Fruit fly (Drosophila melanogaster): ENCODE results near the gene Or85a.
A peak's percentile ranks its signal among the peaks of the same experiment; 100 is the strongest.

Gene Or85a

DNA sequence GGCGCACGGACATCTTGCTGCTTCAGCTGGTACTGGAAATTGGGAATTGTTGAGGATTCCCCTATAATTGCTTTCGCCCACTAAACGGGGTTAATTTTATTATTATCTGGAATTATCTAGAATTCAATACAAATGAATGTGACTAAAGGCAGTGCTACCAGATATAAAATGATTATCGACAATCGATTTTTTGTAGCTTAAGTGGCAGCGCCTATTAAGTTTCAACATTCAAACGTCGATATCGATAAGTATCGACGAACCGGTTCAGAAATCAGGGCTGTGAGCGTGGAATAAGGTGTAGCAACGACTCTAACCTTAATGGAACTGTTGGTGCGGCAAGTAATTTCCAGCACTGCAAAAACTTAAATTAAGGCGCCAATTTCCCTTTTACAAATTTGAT, 16.4 kb upstream of the Or85a start, which contains the start of gene Sgt1:
TSS of gene Sgt1 (minus strand) at position 165 of the 400 bp plus-strand sequence.
- TF ChIP-seq CG17801 (GFP tag; optimal IDR thresholded peaks at IDR 0.05; ENCODE audit: partially characterized antibody): peak; percentile 37

DNA sequence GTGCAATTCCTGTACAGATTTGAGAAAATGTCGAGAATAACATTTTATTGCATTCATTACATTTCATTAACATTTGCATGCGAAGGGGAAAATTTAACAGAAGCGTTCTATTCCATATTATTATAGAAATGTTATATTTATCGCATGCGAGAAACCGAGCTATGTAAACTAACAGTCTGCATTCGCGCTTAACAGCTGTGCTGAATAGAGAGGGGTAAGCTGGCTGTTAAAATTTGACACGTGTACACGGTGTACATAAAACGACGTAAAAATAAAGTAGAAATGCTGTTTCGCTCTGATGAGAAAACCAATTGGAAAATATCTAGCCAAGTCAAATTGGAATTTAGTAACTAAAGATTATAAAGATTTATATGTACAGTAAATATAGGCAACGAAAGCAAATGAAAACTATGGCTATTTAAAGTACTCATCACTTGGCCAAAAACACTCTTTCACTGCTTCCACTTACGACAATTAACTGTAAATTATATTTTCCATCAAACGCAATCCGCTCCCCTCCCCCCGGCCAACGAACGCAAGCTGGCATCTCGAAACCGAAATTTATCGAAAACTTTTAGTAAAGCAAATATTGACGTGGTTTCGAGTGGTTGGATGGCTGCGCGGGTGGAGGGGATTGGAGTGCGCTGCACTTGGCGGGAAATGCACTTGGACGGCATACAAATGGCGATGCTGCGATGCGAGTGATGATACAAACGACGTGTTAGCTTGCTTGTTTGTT, 15.2 kb upstream of the Or85a start:
- no peak for TF ChIP-seq CG17801 (GFP tag; optimal IDR thresholded peaks at IDR 0.05; ENCODE audit: partially characterized antibody)

DNA sequence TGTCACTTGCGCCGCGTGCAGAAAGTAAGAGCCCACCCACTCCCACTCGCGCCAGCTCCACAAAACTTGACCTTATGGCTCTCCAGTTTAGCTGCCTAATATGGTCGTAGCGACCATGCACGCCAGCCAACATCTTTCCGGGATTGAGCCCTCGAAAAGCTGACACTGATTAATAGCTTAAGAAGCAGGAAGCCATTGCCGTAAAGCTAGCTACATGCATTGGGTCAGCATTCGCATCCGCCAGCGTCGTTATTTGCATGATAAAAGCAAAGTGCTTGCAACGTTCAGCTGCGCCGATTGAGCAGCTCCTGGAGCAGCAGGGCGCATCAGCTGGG, 14.7 kb upstream of the Or85a start:
- no peak for TF ChIP-seq CG17801 (GFP tag; optimal IDR thresholded peaks at IDR 0.05; ENCODE audit: partially characterized antibody)

DNA sequence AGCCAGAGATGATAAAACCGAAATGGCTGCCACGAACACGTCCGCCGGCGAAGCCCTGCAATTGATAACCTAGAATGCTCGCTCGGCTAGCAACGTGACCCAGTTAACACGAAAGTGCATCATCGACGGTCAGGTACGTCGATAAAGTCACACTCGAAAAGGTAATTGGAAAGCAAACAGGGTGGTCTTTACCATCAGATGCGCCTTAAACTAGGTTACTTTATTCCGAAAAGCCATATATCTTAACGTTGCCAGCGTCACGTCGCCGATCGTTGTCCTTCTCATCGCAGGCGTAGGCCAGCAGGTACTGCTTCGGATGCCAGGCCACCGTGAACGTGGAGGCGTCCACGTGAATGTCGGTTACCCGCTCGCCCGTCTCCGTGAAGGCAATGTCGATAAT, 14.3 kb upstream of the Or85a start:
- TF ChIP-seq CG17801 (GFP tag; optimal IDR thresholded peaks at IDR 0.05; ENCODE audit: partially characterized antibody): no peak

DNA sequence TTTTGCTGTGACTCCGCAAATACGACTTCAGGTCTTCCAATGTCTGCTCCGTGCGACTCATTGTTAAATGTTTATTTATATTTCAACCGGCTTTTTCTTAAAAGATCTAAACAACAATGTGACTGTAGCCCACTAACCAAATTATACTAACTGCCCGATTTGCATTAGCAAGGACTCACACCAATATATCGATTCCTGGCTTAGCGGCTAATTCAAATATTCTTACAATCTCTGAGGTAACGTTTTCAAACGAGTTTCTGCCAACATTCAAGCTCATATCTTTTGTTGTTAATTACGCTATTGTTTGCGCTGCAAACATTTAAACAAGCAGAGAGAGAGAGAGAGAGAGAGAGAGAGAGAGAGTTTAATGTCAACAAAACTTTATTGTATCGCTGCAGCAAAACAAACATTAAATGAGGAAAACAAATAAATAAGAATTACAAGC, 13.0 kb upstream of the Or85a start, which contains the start of gene tex:
TSS of gene tex (minus strand) at position 131 of the 445 bp plus-strand sequence.
- TF ChIP-seq CG17801 (GFP tag; optimal IDR thresholded peaks at IDR 0.05; ENCODE audit: partially characterized antibody): no peak

DNA sequence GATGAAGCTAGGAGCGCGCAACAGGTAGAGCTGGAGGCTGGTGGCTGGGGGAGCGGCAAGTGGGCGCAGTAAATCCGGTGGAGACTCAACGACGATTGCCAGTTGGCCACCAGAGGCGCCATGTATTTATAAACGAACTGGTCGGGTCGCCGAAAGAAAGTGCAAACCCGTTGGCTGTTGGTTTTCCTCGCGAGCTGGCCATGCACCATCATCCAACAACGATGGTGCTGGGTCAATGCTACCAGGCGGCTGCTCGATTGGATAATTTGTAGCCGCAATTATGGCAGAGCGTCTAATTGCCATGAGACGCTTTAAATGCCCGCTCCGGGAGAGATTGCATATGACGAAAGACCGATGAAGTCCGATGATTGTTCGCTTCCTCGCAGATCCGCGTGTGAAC, 10.9 kb upstream of the Or85a start, which contains the start of gene CG11693:
TSS of gene CG11693 (minus strand) at position 101 of the 400 bp plus-strand sequence.
- TF ChIP-seq CG17801 (GFP tag; optimal IDR thresholded peaks at IDR 0.05; ENCODE audit: partially characterized antibody): no peak

DNA sequence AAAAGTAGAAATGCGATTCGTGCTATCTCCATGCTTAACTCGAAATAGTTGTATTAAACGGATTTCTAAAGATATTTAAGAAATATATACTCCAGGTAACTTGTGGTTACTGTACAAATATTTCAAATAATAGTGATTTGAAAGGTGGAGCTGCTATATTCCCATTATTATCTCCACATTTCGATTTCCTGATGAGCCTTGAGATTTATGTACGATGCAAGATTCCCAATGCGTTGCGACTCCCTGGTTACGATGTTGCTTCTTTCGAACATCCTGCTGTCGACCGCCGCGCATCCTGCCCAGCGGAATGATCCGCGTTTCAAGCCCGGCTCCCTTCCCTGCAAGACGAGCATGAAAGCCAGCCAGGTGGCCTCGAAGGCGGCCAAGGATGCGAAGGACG, 9.5 kb upstream of the Or85a start, which contains the start of the genes CG11694 and CG11698:
TSS of gene CG11694 (minus strand) at position 101 of the 400 bp plus-strand sequence.
TSS of gene CG11698 (plus strand) at position 152 of the 400 bp plus-strand sequence.
- no peak for TF ChIP-seq CG17801 (GFP tag; optimal IDR thresholded peaks at IDR 0.05; ENCODE audit: partially characterized antibody)

DNA sequence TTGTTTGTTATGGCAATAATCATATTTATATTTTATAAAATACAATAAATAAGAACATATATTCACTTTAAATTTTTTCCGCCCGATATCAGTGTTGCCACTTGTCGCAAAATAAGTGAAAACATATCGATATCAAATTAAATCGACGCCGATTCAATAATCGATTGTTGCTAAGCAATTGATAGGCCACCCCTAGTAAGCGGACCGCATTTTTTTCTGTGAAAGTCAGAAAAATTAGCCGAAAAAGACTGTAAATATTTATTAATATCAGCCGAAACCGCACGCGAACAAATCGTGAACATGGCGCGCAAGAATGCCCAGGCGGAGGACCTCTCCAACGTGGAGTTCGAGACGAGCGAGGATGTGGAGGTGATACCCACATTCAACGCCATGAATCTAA, 8.5 kb upstream of the Or85a start, which contains the start of gene CG7483:
TSS of gene CG7483 (plus strand) at position 171 of the 400 bp plus-strand sequence.
- peak; percentile 58 for TF ChIP-seq CG17801 (GFP tag; optimal IDR thresholded peaks at IDR 0.05; ENCODE audit: partially characterized antibody)

DNA sequence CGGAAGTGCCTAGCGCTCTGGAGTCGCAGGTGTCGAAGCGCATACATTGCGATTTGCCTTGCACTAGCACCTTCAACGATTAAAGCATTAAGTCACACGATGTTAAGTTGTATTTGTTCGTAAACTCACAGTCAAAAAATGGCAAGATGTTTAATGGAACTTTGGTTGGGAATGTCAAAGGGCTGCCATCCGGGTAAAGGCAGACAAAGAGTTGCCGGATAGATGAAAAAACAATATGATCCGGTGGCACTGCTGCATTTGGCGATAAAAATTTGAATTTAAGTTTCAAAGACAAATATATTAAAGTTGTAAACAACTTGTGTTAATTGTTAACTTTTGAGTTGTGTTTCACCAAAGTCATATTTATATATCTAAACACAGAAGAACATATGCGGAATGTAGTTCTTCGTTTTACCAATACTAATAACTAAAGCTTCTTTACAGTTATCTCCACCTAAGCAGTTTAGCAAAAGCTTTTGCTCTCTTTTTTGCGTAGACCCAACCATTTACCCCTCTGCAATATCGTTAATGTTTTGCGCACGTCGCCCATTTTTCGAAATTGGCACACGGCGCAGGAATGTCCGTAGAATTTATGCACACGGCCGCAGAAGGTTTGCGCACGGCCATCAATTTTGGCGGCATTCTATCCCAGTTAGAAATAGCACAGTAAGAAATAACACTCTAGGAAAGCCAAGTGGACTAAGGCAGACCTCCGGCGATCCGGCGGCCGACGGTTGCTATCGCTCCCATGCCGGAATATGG, 5.0 kb upstream of the Or85a start, which contains the start of gene Coq2:
TSS of gene Coq2 (minus strand) at position 200 of the 762 bp plus-strand sequence.
- TF ChIP-seq CG17801 (GFP tag; optimal IDR thresholded peaks at IDR 0.05; ENCODE audit: partially characterized antibody): no peak

DNA sequence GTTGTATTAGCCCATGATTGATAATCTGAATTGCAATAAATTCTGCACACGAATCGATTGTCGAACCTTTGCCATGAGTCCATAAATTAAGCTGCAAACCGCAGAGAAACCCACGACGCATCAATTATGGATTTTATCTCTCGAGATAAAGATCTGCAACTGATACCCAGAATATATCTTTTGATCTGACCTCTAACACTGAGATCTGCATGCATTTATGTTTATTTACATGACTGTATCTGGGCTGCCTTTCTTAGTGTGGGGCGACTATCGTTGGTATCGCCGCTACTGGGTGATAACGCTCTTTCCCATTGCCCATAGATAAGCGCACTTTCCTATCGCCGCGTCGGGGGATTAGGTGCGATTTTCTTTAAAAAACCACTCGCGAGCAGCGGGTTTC, 4.3 kb upstream of the Or85a start, which contains the start of gene Ctr1B:
TSS of gene Ctr1B (plus strand) at position 398 of the 400 bp plus-strand sequence.
- no peak for TF ChIP-seq CG17801 (GFP tag; optimal IDR thresholded peaks at IDR 0.05; ENCODE audit: partially characterized antibody)

DNA sequence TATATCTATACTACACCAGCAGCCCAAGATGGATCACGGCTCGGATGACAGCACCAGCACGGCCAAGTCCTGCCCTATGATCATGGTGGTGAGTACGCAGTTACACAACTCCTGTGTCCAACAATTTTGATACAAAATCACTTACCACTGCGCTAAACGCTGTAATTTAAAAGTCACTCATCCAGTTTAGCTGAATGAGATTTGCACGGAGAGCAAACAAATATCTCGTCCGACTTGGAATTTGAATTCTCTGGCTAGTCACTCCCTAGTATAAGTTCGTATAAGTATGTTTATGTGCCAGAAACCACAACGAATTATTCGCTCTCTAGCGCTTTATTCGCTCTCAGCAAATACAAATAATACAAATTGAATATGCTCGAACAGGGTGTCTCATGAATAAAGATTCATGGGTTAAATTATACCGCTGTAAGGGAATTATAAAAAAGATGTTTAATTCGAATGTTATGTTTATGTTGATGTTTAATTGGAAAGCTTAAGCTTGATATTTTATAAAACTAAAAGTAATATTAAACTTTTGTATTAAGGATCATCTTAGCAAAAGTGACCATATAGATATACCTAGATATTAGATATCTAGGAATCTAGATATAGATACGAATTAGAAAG, 3.7 kb upstream of the Or85a start:
- TF ChIP-seq CG17801 (GFP tag; optimal IDR thresholded peaks at IDR 0.05; ENCODE audit: partially characterized antibody): no peak

DNA sequence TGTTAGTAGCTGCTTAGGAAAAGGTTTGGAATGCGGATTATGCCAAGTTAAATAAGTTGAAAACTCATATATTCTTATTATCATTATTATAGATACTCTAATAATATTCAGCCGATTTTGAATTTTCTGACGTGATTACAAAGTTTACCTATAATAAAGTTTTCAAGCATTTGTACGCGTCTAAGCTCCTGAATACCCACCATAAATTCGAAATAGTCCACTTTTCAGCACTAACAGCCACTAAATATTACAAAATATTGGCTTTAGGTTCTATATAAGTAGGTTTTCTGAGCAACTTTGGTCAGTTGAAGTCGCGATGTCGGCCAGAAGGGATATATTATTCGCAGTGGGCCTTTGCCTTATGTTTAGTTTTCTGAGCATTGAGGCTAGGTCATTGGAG, 2.5 kb downstream of the Or85a start, which contains the start of gene CG7443:
TSS of gene CG7443 (plus strand) at position 301 of the 400 bp plus-strand sequence.
- TF ChIP-seq CG17801 (GFP tag; optimal IDR thresholded peaks at IDR 0.05; ENCODE audit: partially characterized antibody): no peak

DNA sequence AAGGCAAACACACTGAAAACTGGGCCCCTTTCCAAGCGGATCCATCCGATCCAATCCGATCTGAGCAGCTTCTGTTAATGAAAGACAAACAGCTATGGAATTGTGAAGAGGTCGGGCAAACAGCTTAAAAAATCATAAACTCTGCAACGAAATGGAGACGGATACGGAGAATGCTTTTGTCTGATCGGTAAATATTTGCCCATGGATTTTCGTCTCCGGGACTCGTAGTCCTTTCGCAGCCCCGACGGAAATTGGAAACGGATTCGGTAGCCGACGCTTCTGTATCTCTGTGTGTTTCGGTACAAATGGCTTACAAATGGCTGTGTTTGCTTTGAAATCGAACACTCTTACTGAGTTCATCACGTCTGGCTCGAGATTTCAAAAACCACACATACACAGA, 5.3 kb downstream of the Or85a start:
- TF ChIP-seq CG17801 (GFP tag; optimal IDR thresholded peaks at IDR 0.05; ENCODE audit: partially characterized antibody): no peak

DNA sequence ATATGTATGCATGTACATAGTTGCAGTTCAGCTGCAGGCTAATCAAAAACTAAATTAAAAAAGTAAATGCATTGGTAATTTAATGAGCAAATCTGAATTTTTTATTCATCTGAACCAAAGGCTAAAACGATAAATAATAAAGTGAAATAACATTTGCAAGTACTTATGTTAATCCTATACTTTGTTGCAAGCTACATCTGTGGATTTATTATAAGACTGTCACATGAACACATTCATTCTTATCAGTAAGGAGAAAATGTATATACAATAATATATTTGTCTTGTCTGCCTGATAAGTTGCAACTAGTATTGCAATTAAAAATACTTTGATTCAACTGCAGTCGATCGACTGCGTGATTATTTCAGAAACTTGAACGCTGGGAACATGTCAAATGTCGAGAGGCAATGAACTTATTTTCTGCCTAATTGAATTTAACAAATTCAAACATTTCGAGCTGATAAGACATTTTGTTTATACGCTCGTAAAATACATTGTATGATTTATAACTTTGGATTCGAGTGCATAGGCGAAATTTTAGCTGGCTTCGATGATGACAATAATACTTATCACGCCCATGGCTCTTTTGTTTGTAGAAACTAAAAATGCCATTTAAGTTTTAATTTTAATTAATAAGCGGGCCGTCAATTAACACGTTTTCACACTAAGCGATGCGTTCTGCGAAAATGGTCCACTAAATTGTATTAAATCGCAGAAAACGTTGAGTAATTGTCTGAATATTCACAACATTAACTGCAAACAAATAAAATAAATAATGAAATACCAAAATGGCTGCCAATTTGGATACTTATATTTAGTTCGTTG, 6.6 kb downstream of the Or85a start:
- TF ChIP-seq CG17801 (GFP tag; optimal IDR thresholded peaks at IDR 0.05; ENCODE audit: partially characterized antibody): no peak

All from ovary, adult (tissue).